Fruit fly (Drosophila melanogaster): ENCODE data around the gene Glyp.

Glyp gene

DNA sequence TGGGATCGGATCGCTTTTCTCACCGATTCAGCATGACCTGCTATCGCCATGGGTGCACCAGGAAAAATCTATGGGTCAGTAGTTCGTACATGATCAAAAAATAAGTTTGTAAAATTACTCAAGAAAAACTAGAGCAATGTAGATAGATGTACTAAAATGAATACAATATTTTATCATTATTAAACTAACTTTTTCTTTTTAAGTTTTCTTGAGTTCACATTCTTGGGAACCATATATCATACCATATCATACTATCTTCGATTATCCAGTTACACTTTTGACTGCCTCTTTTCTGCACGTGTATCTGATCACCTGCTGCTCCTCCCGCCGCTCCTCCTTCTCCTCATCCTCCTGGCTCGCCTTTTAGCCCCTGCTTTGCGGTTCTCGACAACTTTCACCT is 54.8 kb downstream of the Glyp start:
- TF ChIP-seq CG8478 (optimal IDR thresholded peaks at IDR 0.05) (no peak), CTCF (optimal IDR thresholded peaks at IDR 0.05) (no peak)

Data from S2 (cell line).